Fruit fly (Drosophila melanogaster) whole organism, wandering third instar larva: ENCODE measurements around the gene CG34276.

Experiments used
- Abd-B ChIP-seq: fragments of >200 bp; optimal IDR thresholded peaks from 2 replicates; lab custom pipeline; 2017; ENCODE audit warnings: missing biosample characterization, missing genetic modification characterization
- CG32264 ChIP-seq: fragments of 200-800 bp; sonication (Bioruptor generic); optimal IDR thresholded peaks from 2 replicates; lab custom pipeline; 2016; ENCODE audit warnings: missing biosample characterization, missing genetic modification characterization
- CG9705 ChIP-seq: fragments of 200-800 bp; sonication (Bioruptor generic); optimal IDR thresholded peaks from 2 replicates; lab custom pipeline; 2018; ENCODE audit warnings: missing biosample characterization, mild to moderate bottlenecking, missing genetic modification characterization
- CrebA ChIP-seq: fragments of 200-800 bp; sonication (Bioruptor generic); optimal IDR thresholded peaks from 2 replicates; lab custom pipeline; 2016; ENCODE audit warnings: missing biosample characterization, mild to moderate bottlenecking, missing genetic modification characterization, borderline replicate concordance
- Dfd ChIP-seq: fragments of >200 bp; optimal IDR thresholded peaks from 2 replicates; lab custom pipeline; 2017; ENCODE audit warnings: missing biosample characterization, missing genetic modification characterization
- Dif ChIP-seq: fragments of 200-275, 200-300 bp; sonication (Bioruptor generic); optimal IDR thresholded peaks from 2 replicates; lab custom pipeline; 2018; ENCODE audit warnings: missing biosample characterization, missing genetic modification characterization; ENCODE audit not compliant: partially characterized antibody
- GATAd ChIP-seq: sonication (Bioruptor generic); optimal IDR thresholded peaks from 2 replicates; lab custom pipeline; 2016; ENCODE audit warnings: missing biosample characterization, missing genetic modification characterization
- HLH106 ChIP-seq: fragments of 200-800 bp; optimal IDR thresholded peaks from 3 replicates; lab custom pipeline; 2019; ENCODE audit warnings: missing biosample characterization, mild to moderate bottlenecking, missing genetic modification characterization, moderate library complexity
- Hnf4 ChIP-seq: fragments of 200-800 bp; sonication (Bioruptor generic); optimal IDR thresholded peaks from 2 replicates; lab custom pipeline; 2016; ENCODE audit warnings: missing biosample characterization, mild to moderate bottlenecking, missing genetic modification characterization
- Hr78 ChIP-seq: fragments of >200 bp; optimal IDR thresholded peaks from 2 replicates; lab custom pipeline; 2017; ENCODE audit warnings: missing biosample characterization, missing genetic modification characterization
- Hr83 ChIP-seq: fragments of 200-300 bp; sonication (Bioruptor generic); optimal IDR thresholded peaks from 2 replicates; lab custom pipeline; 2016; ENCODE audit warnings: missing biosample characterization, mild to moderate bottlenecking, missing genetic modification characterization, moderate library complexity; ENCODE audit not compliant: poor library complexity, severe bottlenecking
- Jra ChIP-seq: sonication (Bioruptor generic); optimal IDR thresholded peaks from 2 replicates; lab custom pipeline; 2016; ENCODE audit warnings: missing biosample characterization, missing genetic modification characterization
- Mio ChIP-seq: sonication (Bioruptor generic); optimal IDR thresholded peaks from 2 replicates; lab custom pipeline; 2016; ENCODE audit warnings: missing biosample characterization, missing genetic modification characterization
- Myc ChIP-seq: fragments of >200 bp; optimal IDR thresholded peaks from 2 replicates; lab custom pipeline; 2017
- N ChIP-seq: fragments of >200 bp; optimal IDR thresholded peaks from 2 replicates; lab custom pipeline; 2018; ENCODE audit warnings: missing biosample characterization, missing external identifiers, missing genetic modification characterization
- OdsH ChIP-seq: fragments of 200-800 bp; sonication (Bioruptor generic); optimal IDR thresholded peaks from 2 replicates; lab custom pipeline; 2016; ENCODE audit warnings: missing biosample characterization, mild to moderate bottlenecking, missing genetic modification characterization
- Rel ChIP-seq, 2 experiments: fragments of 200-800 bp; sonication (Bioruptor generic) in 1 of 2; optimal IDR thresholded peaks; 2 replicates in 1 of 2; 3 replicates in 1 of 2; lab custom pipeline; 2016 to 2019; ENCODE audit warnings: mild to moderate bottlenecking in 2 of 2, missing biosample characterization in 2 of 2, missing genetic modification characterization in 2 of 2, moderate library complexity in 1 of 2
- Sp1 ChIP-seq: fragments of 200-800 bp; sonication (Bioruptor generic); optimal IDR thresholded peaks from 3 replicates; lab custom pipeline; 2019; ENCODE audit warnings: missing biosample characterization, mild to moderate bottlenecking, missing genetic modification characterization, moderate library complexity
- Vsx2 ChIP-seq: fragments of 200-300, 225-300 bp; sonication (Bioruptor generic); optimal IDR thresholded peaks from 2 replicates; lab custom pipeline; 2018; ENCODE audit warnings: missing biosample characterization, missing genetic modification characterization; ENCODE audit not compliant: partially characterized antibody
- br ChIP-seq: fragments of 200-800 bp; sonication (Bioruptor generic); optimal IDR thresholded peaks from 2 replicates; lab custom pipeline; 2016; ENCODE audit warnings: missing biosample characterization, missing genetic modification characterization
- brk ChIP-seq: fragments of 200-800 bp; sonication (Bioruptor generic); optimal IDR thresholded peaks from 2 replicates; lab custom pipeline; 2016; ENCODE audit warnings: missing biosample characterization, mild to moderate bottlenecking, missing genetic modification characterization
- dl ChIP-seq, 2 experiments: fragments of 175-275, 200-275 bp in 1 of 2; fragments of 200-275 bp in 1 of 2; sonication (Bioruptor generic); optimal IDR thresholded peaks; lab custom pipeline; 2018; ENCODE audit warnings: mild to moderate bottlenecking in 2 of 2, missing biosample characterization in 2 of 2, missing genetic modification characterization in 2 of 2, moderate library complexity in 2 of 2; ENCODE audit not compliant: partially characterized antibody in 2 of 2, insufficient read depth in 1 of 2
- dmrt93B ChIP-seq: fragments of 200-800 bp; sonication (Bioruptor generic); optimal IDR thresholded peaks from 2 replicates; lab custom pipeline; 2018; ENCODE audit warnings: missing biosample characterization, mild to moderate bottlenecking, missing genetic modification characterization
- dsf ChIP-seq: sonication (Bioruptor generic); optimal IDR thresholded peaks from 2 replicates; lab custom pipeline; 2016; ENCODE audit warnings: missing biosample characterization, missing genetic modification characterization, borderline replicate concordance
- ey ChIP-seq: fragments of 200-800 bp; sonication (Bioruptor generic); optimal IDR thresholded peaks from 2 replicates; lab custom pipeline; 2016; ENCODE audit warnings: missing biosample characterization, missing genetic modification characterization
- foxo ChIP-seq, 2 experiments: fragments of 200-800 bp; sonication (Bioruptor generic); optimal IDR thresholded peaks; 2 replicates in 1 of 2; 3 replicates in 1 of 2; lab custom pipeline; 2016 to 2017; ENCODE audit warnings: missing biosample characterization in 2 of 2, missing genetic modification characterization in 2 of 2
- fru ChIP-seq: fragments of 200-800 bp; sonication (Bioruptor generic); optimal IDR thresholded peaks from 3 replicates; lab custom pipeline; 2016; ENCODE audit warnings: missing biosample characterization, mild to moderate bottlenecking, missing genetic modification characterization
- h ChIP-seq: fragments of 200-800 bp; sonication (Bioruptor generic); optimal IDR thresholded peaks from 3 replicates; lab custom pipeline; 2016; ENCODE audit warnings: missing biosample characterization, mild to moderate bottlenecking, missing genetic modification characterization
- jim ChIP-seq: fragments of 175-275, 200-325 bp; sonication (Bioruptor generic); optimal IDR thresholded peaks from 2 replicates; lab custom pipeline; 2016; ENCODE audit warnings: missing biosample characterization, mild to moderate bottlenecking, missing genetic modification characterization
- lola ChIP-seq: fragments of >200 bp; optimal IDR thresholded peaks from 2 replicates; lab custom pipeline; 2017; ENCODE audit warnings: missing biosample characterization, missing genetic modification characterization
- pan ChIP-seq: fragments of >200 bp; optimal IDR thresholded peaks from 2 replicates; lab custom pipeline; 2017
- psq ChIP-seq: fragments of 200-800 bp; sonication (Bioruptor generic); optimal IDR thresholded peaks from 3 replicates; lab custom pipeline; 2017; ENCODE audit warnings: missing biosample characterization, mild to moderate bottlenecking, missing genetic modification characterization, moderate library complexity
- rgr ChIP-seq: fragments of 200-800 bp; sonication (Bioruptor generic); optimal IDR thresholded peaks from 3 replicates; lab custom pipeline; 2016; ENCODE audit warnings: missing biosample characterization, mild to moderate bottlenecking, missing genetic modification characterization
- sage ChIP-seq: fragments of 200-800 bp; sonication (Bioruptor generic); optimal IDR thresholded peaks from 2 replicates; lab custom pipeline; 2016; ENCODE audit warnings: missing biosample characterization, mild to moderate bottlenecking, missing genetic modification characterization
- sv ChIP-seq: fragments of 200-800 bp; sonication (Bioruptor generic); optimal IDR thresholded peaks from 3 replicates; lab custom pipeline; 2016; ENCODE audit warnings: missing biosample characterization, missing genetic modification characterization
- tai ChIP-seq: sonication (Bioruptor generic); optimal IDR thresholded peaks from 2 replicates; lab custom pipeline; 2016; ENCODE audit warnings: missing biosample characterization, missing genetic modification characterization
- usp ChIP-seq: fragments of >200 bp; optimal IDR thresholded peaks from 2 replicates; lab custom pipeline; 2017; ENCODE audit warnings: missing biosample characterization, missing genetic modification characterization
- woc ChIP-seq: sonication (Bioruptor generic); optimal IDR thresholded peaks from 2 replicates; lab custom pipeline; 2016; ENCODE audit warnings: missing biosample characterization, mild to moderate bottlenecking, missing genetic modification characterization

Gene CG34276

DNA sequence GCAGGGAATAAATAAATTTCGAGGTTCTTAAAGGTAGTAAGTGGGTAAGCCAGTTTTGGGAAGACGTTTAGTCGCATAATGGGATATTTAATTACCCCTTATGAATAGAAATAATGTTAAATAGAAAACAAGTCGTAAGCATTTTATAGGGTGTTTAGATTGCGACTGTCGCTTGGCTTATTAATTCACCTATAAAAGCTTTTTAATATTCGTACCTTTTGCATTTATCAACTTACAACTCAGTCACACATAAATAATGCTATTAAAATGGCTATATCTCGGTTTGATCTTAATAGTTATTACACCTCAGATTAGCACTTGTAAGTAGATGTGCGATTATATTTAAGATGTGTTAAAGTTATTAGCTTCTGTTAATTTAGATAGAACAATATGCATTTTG is at the start of gene CG34276:
Gene CG34276 (plus strand): TSS at position 301 of the 400 bp plus-strand sequence.
- TF ChIP-seq Vsx2, result no peak
- TF ChIP-seq Hr78 (GFP tag; lab: Kevin White, UChicago), result no peak
- TF ChIP-seq pan (lab: Kevin White, UChicago), result no peak
- no peak for TF ChIP-seq br (GFP tag; lab: Kevin White, UChicago)
- no peak for TF ChIP-seq CG32264
- no peak for TF ChIP-seq jim

DNA sequence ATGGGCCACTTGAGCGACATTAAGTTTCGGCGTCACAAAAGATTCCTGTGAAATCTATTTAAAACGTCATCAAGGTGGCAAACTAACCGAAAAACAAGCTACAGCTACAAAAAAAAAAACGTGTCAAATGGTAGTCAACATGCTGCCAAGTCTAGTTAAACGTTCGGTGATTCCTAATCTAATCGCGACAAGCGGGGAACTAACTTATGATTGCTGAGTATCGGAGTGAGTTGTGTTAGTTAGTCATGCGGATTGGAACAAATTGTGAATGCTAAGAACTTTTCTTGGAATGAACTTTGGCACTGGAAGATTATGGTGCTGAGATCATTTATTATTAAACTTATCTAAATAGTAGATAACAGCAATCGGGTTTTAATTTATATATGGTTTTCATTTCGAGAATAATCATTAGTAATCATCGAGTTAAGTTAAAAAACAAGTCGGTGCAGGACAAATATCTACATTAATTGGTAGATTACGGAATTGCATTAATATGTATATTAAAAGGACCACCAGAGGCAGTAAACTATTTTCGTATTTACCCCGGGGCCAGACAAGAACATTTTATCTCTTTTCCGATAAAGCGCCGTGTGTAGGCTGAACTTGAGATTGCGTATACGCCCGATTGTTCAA is 34.1 kb upstream of the CG34276 start:
- TF ChIP-seq h, result no peak
- TF ChIP-seq jim, result no peak
- TF ChIP-seq foxo (GFP tag; optimal IDR thresholded peaks at IDR 0.05; lab: Kevin White, UChicago), result no peak
- TF ChIP-seq ey (GFP tag; lab: Kevin White, UChicago), result no peak
- no peak for TF ChIP-seq dsf
- no peak for TF ChIP-seq dl (GFP tag; optimal IDR thresholded peaks at IDR 0.05; lab: Kevin White, UChicago; ENCODE audit: insufficient read depth in 1 of 2, partially characterized antibody in 2 of 2)
- TF ChIP-seq HLH106 (tag; lab: Kevin White, UChicago), result no peak
- no peak for TF ChIP-seq psq (GFP tag; lab: Kevin White, UChicago)
- TF ChIP-seq pan (lab: Kevin White, UChicago), result no peak
- no peak for TF ChIP-seq tai (GFP tag; lab: Kevin White, UChicago)
- no peak for TF ChIP-seq lola
- TF ChIP-seq Mio (GFP tag; lab: Kevin White, UChicago), result no peak
- no peak for TF ChIP-seq woc (GFP tag; lab: Kevin White, UChicago)

DNA sequence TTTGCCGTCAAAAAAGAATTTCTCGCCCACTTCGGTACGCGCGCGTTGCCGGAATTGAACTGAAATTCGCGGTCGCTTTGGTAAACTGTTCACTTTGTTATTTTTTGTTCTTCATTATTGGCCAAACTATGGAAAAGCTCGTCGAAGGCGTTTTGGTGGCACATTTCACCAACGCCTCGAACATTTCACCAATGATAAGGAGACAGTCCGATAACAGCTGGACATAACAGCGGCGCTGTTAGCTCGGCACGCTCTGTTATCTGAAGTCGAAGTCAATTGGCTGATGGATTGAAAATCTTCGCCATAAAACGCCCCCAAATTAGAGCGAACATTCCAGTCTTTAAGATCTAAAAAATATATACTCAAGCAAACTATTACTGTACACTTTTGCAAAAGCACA is 29.5 kb upstream of the CG34276 start, which contains the start of gene CG14877:
Gene CG14877 (minus strand): TSS at position 101 of the 400 bp plus-strand sequence.
- TF ChIP-seq ey (GFP tag; lab: Kevin White, UChicago) (no peak), rgr (GFP tag; lab: Kevin White, UChicago) (peak; percentile 71)

dm6 chr3R:15898302-15898701 is 27.1 kb upstream of the CG34276 start:
- TF ChIP-seq Rel (GFP tag; optimal IDR thresholded peaks at IDR 0.05; lab: Kevin White, UChicago) (no peak), Rel (tag; optimal IDR thresholded peaks at IDR 0.05; lab: Kevin White, UChicago) (no peak), brk (no peak), Jra (GFP tag; lab: Kevin White, UChicago) (no peak), Hnf4 (GFP tag; lab: Kevin White, UChicago) (no peak), psq (GFP tag; lab: Kevin White, UChicago) (no peak), Dfd (GFP tag; lab: Kevin White, UChicago) (no peak), Hr78 (GFP tag; lab: Kevin White, UChicago) (no peak), foxo (GFP tag; optimal IDR thresholded peaks at IDR 0.05; lab: Kevin White, UChicago) (peak in 1 of 2 experiments; percentile 39), dmrt93B (GFP tag; lab: Kevin White, UChicago) (no peak), woc (GFP tag; lab: Kevin White, UChicago) (no peak), h (peak; percentile 25), pan (lab: Kevin White, UChicago) (no peak), jim (no peak), OdsH (GFP tag; lab: Kevin White, UChicago) (peak; percentile 18), dsf (no peak), lola (no peak), sv (GFP tag; lab: Kevin White, UChicago) (no peak), dl (GFP tag; optimal IDR thresholded peaks at IDR 0.05; lab: Kevin White, UChicago; ENCODE audit: insufficient read depth in 1 of 2, partially characterized antibody in 2 of 2) (no peak), Dif (no peak), Sp1 (GFP tag; lab: Kevin White, UChicago) (peak; percentile 20), Vsx2 (no peak), ey (GFP tag; lab: Kevin White, UChicago) (no peak), CG32264 (no peak), N (GFP tag; lab: Kevin White, UChicago) (no peak), Hr83 (no peak), HLH106 (tag; lab: Kevin White, UChicago) (peak; percentile 25), CrebA (GFP tag; lab: Kevin White, UChicago) (no peak), tai (GFP tag; lab: Kevin White, UChicago) (no peak), fru (GFP tag; lab: Kevin White, UChicago) (peak; percentile 15), rgr (GFP tag; lab: Kevin White, UChicago) (peak; percentile 7), GATAd (GFP tag; lab: Kevin White, UChicago) (no peak), usp (GFP tag; lab: Kevin White, UChicago) (no peak), Abd-B (no peak), sage (no peak), Myc (no peak), CG9705 (GFP tag; lab: Kevin White, UChicago) (no peak), Mio (GFP tag; lab: Kevin White, UChicago) (no peak), br (GFP tag; lab: Kevin White, UChicago) (no peak)
